ENCODE assay signal across 7 worm cellular contexts in the genomic region with DNA sequence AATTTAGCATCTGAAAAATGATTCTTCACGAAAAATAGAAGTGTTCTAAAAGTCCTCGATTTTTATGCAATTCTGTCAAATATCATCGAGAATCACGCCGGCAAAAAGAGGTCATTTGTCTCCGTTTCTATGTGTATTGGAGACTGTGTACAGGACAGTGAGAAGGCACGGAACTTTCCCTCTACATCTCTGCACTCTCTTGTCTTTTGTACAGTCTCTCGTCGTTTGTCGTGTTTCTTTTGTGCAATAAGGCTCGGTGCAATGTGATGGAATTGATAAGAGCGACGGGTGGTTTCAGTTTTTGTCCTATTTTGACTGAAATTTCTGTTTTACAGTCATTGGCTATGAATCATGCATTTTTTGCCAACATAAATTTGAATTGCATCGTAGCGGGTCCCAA.
A peak's percentile ranks its signal among the peaks of the same experiment; 100 is the strongest.
TF ChIP-seq lines count a peak whose summit lies in the region.

No protein-coding gene starts in this region.

TF ChIP-seq in whole organism, L1 larva, 84 proteins besides CTCF, POLR2A, EP300 and RAD21 (continues in another document):
- TF ChIP-seq nhr-11 (tag; optimal IDR thresholded peaks at IDR 0.05; lab: Kevin White, UChicago) (no peak), ceh-82 (tag; optimal IDR thresholded peaks at IDR 0.05; lab: Kevin White, UChicago) (no peak), ztf-11 (tag; optimal IDR thresholded peaks at IDR 0.05; lab: Kevin White, UChicago) (no peak), mdl-1 (tag; optimal IDR thresholded peaks at IDR 0.05; lab: Kevin White, UChicago) (peak in 1 of 2 experiments; percentile 18), hpl-2 (GFP tag; optimal IDR thresholded peaks at IDR 0.05; lab: Kevin White, UChicago) (no peak), elt-2 (tag; optimal IDR thresholded peaks at IDR 0.05; lab: Kevin White, UChicago) (peak; percentile 40), unc-86 (tag; optimal IDR thresholded peaks at IDR 0.05; lab: Kevin White, UChicago) (no peak), hlh-4 (tag; optimal IDR thresholded peaks at IDR 0.05; lab: Kevin White, UChicago) (no peak), fkh-4 (tag; optimal IDR thresholded peaks at IDR 0.05; lab: Kevin White, UChicago; ENCODE audit: borderline replicate concordance) (no peak), ces-1 (GFP tag; optimal IDR thresholded peaks at IDR 0.05; lab: Kevin White, UChicago) (no peak), nhr-47 (tag; optimal IDR thresholded peaks at IDR 0.05; lab: Kevin White, UChicago) (no peak), nhr-85 (tag; lab: Kevin White, UChicago) (peak; percentile 34), sup-37 (GFP tag; optimal IDR thresholded peaks at IDR 0.05; lab: Kevin White, UChicago) (no peak)

TF ChIP-seq in whole organism, L2 larva, 48 proteins besides CTCF, POLR2A, EP300 and RAD21:
- TF ChIP-seq nhr-129 (tag; optimal IDR thresholded peaks at IDR 0.05; lab: Kevin White, UChicago), result peak; percentile 34
- peak; percentile 62 for TF ChIP-seq sma-9 (GFP tag; optimal IDR thresholded peaks at IDR 0.05; lab: Kevin White, UChicago)
- TF ChIP-seq sma-9 (tag; optimal IDR thresholded peaks at IDR 0.05; lab: Kevin White, UChicago), result no peak
- peak; percentile 2 for TF ChIP-seq blmp-1 (tag; optimal IDR thresholded peaks at IDR 0.05; lab: Kevin White, UChicago; ENCODE audit: insufficient read depth)
- peak; percentile 16 for TF ChIP-seq gmeb-1 (tag; optimal IDR thresholded peaks at IDR 0.05; lab: Kevin White, UChicago)
- TF ChIP-seq crh-2 (tag; optimal IDR thresholded peaks at IDR 0.05; lab: Kevin White, UChicago), result peak; percentile 1
- TF ChIP-seq skn-1 (tag; optimal IDR thresholded peaks at IDR 0.05; lab: Kevin White, UChicago), result no peak
- TF ChIP-seq fos-1 (tag; optimal IDR thresholded peaks at IDR 0.05; lab: Kevin White, UChicago), result peak; percentile 93
- TF ChIP-seq elt-3 (tag; optimal IDR thresholded peaks at IDR 0.05; lab: Kevin White, UChicago), result no peak

TF ChIP-seq in whole organism, L3 larva, 47 proteins besides CTCF, POLR2A, EP300 and RAD21 (continues in another document):
- no peak for TF ChIP-seq mml-1 (tag; optimal IDR thresholded peaks at IDR 0.05; lab: Kevin White, UChicago)
- no peak for TF ChIP-seq nhr-23 (tag; optimal IDR thresholded peaks at IDR 0.05; lab: Kevin White, UChicago)
- no peak for TF ChIP-seq fkh-2 (tag; optimal IDR thresholded peaks at IDR 0.05; lab: Kevin White, UChicago)
- peak; percentile 74 for TF ChIP-seq elt-2 (tag; optimal IDR thresholded peaks at IDR 0.05; lab: Kevin White, UChicago)
- TF ChIP-seq egl-27 (tag; optimal IDR thresholded peaks at IDR 0.05; lab: Kevin White, UChicago), result no peak
- peak; percentile 83 for TF ChIP-seq pha-4 (tag; optimal IDR thresholded peaks at IDR 0.05; lab: Kevin White, UChicago)
- peak; percentile 75 for TF ChIP-seq pqm-1 (tag; optimal IDR thresholded peaks at IDR 0.05; lab: Kevin White, UChicago)
- no peak for TF ChIP-seq nhr-25 (tag; optimal IDR thresholded peaks at IDR 0.05; lab: Kevin White, UChicago)
- no peak for TF ChIP-seq nhr-28 (tag; optimal IDR thresholded peaks at IDR 0.05; lab: Kevin White, UChicago)
- no peak for TF ChIP-seq lin-39 (tag; optimal IDR thresholded peaks at IDR 0.05; lab: Kevin White, UChicago)
- no peak for TF ChIP-seq fkh-10 (GFP tag; optimal IDR thresholded peaks at IDR 0.05; lab: Kevin White, UChicago)
- TF ChIP-seq aly-2 (tag; optimal IDR thresholded peaks at IDR 0.05; lab: Kevin White, UChicago), result no peak
- no peak for TF ChIP-seq elt-3 (tag; optimal IDR thresholded peaks at IDR 0.05; lab: Kevin White, UChicago)
- TF ChIP-seq ztf-11 (tag; optimal IDR thresholded peaks at IDR 0.05; lab: Kevin White, UChicago), result no peak

TF ChIP-seq in whole organism, L4 larva, 104 proteins besides CTCF, POLR2A, EP300 and RAD21 (continues in another document):
- no peak for TF ChIP-seq nhr-11 (tag; optimal IDR thresholded peaks at IDR 0.05; lab: Kevin White, UChicago)
- TF ChIP-seq mes-2 (tag; optimal IDR thresholded peaks at IDR 0.05; lab: Kevin White, UChicago; ENCODE audit: poor library complexity, severe bottlenecking), result peak; percentile 64
- no peak for TF ChIP-seq unc-62 (GFP tag; optimal IDR thresholded peaks at IDR 0.05 in 1 of 2; lab: Kevin White, UChicago)
- no peak for TF ChIP-seq unc-62 (tag; optimal IDR thresholded peaks at IDR 0.05; lab: Kevin White, UChicago)
- no peak for TF ChIP-seq nhr-111 (GFP tag; optimal IDR thresholded peaks at IDR 0.05; lab: Kevin White, UChicago)
- peak; percentile 79 for TF ChIP-seq nhr-28 (tag; optimal IDR thresholded peaks at IDR 0.05; lab: Kevin White, UChicago)
- TF ChIP-seq ZK337.2 (GFP tag; IDR thresholded peaks at IDR 0.05; lab: Robert Waterston, UW), result no peak
- no peak for TF ChIP-seq ceh-62 (tag; optimal IDR thresholded peaks at IDR 0.05; lab: Kevin White, UChicago)
- TF ChIP-seq dve-1 (tag; optimal IDR thresholded peaks at IDR 0.05; lab: Kevin White, UChicago; ENCODE audit: insufficient read depth), result peak; percentile 49
- TF ChIP-seq pqm-1 (tag; optimal IDR thresholded peaks at IDR 0.05; lab: Kevin White, UChicago), result peak; percentile 52
- peak; percentile 39 for TF ChIP-seq nhr-48 (tag; optimal IDR thresholded peaks at IDR 0.05; lab: Kevin White, UChicago)
- peak; percentile 68 for TF ChIP-seq hlh-11 (tag; optimal IDR thresholded peaks at IDR 0.05; lab: Kevin White, UChicago)
- 0 out of 2 replicates have a peak, but pooled peaks have one; percentile 29 for TF ChIP-seq T26A8.4 (GFP tag; IDR thresholded peaks at IDR 0.05; lab: Robert Waterston, UW)

TF ChIP-seq in whole organism, late embryonic, 69 proteins besides CTCF, POLR2A, EP300 and RAD21:
- TF ChIP-seq pha-4 (tag; optimal IDR thresholded peaks at IDR 0.05; lab: Kevin White, UChicago) (no peak), C38D4.7 (GFP tag; optimal IDR thresholded peaks at IDR 0.05; lab: Kevin White, UChicago) (no peak), elt-2 (tag; optimal IDR thresholded peaks at IDR 0.05; lab: Kevin White, UChicago) (peak; percentile 18), Y22D7AL.16 (tag; optimal IDR thresholded peaks at IDR 0.05; lab: Kevin White, UChicago) (no peak), hlh-8 (tag; optimal IDR thresholded peaks at IDR 0.05; lab: Kevin White, UChicago) (no peak)

TF ChIP-seq in whole organism, mixed stage, embryonic, 35 proteins besides CTCF, POLR2A, EP300 and RAD21:
- TF ChIP-seq drap-1 (GFP tag; optimal IDR thresholded peaks at IDR 0.05; lab: Kevin White, UChicago) (no peak), pha-4 (tag; optimal IDR thresholded peaks at IDR 0.05; lab: Kevin White, UChicago) (peak; percentile 45)
TF ChIP-seq in whole organism, mixed stage, embryonic: peak in this region for 1.

TF ChIP-seq in whole organism, young adult, 124 proteins besides CTCF, POLR2A, EP300 and RAD21 (continues in another document):
- no peak for TF ChIP-seq ztf-25 (GFP tag; IDR thresholded peaks at IDR 0.05; lab: Robert Waterston, UW)
- no peak for TF ChIP-seq B0019.2 (GFP tag; conservative IDR thresholded peaks at IDR 0.05; lab: Robert Waterston, UW)
- TF ChIP-seq attf-5 (GFP tag; optimal IDR thresholded peaks at IDR 0.05; lab: Kevin White, UChicago), result peak; percentile 57
- no peak for TF ChIP-seq lsl-1 (GFP tag; optimal IDR thresholded peaks at IDR 0.05; lab: Kevin White, UChicago)
- no peak for TF ChIP-seq B0261.1 (tag; optimal IDR thresholded peaks at IDR 0.05; lab: Kevin White, UChicago)
- TF ChIP-seq mxl-1 (tag; optimal IDR thresholded peaks at IDR 0.05; lab: Kevin White, UChicago), result no peak
- no peak for TF ChIP-seq fkh-3 (tag; optimal IDR thresholded peaks at IDR 0.05; lab: Kevin White, UChicago)
- no peak for TF ChIP-seq unc-130 (GFP tag; optimal IDR thresholded peaks at IDR 0.05; lab: Kevin White, UChicago)
- TF ChIP-seq chd-7 (tag; optimal IDR thresholded peaks at IDR 0.05; lab: Kevin White, UChicago), result no peak
- TF ChIP-seq lir-1 (GFP tag; conservative IDR thresholded peaks at IDR 0.05; lab: Robert Waterston, UW), result no peak
- TF ChIP-seq hlh-26 (GFP tag; conservative IDR thresholded peaks at IDR 0.05; lab: Robert Waterston, UW), result no peak
- no peak for TF ChIP-seq ztf-26 (tag; optimal IDR thresholded peaks at IDR 0.05; lab: Kevin White, UChicago)
- TF ChIP-seq ccch-3 (GFP tag; optimal IDR thresholded peaks at IDR 0.05; lab: Kevin White, UChicago), result no peak
- TF ChIP-seq cebp-1 (GFP tag; IDR thresholded peaks at IDR 0.05; lab: Robert Waterston, UW), result no peak
- TF ChIP-seq cebp-1 (tag; optimal IDR thresholded peaks at IDR 0.05; lab: Kevin White, UChicago), result peak; percentile 46
- TF ChIP-seq dox-1 (GFP tag; IDR thresholded peaks at IDR 0.05; lab: Robert Waterston, UW), result peak; percentile 78
- TF ChIP-seq Y56A3A.18 (GFP tag; IDR thresholded peaks at IDR 0.05; lab: Robert Waterston, UW), result no peak
- TF ChIP-seq zfh-2 (GFP tag; conservative IDR thresholded peaks at IDR 0.05; lab: Robert Waterston, UW), result no peak
- TF ChIP-seq pha-4 (tag; optimal IDR thresholded peaks at IDR 0.05; lab: Kevin White, UChicago), result peak; percentile 2
- no peak for TF ChIP-seq ceh-40 (GFP tag; IDR thresholded peaks at IDR 0.05; lab: Robert Waterston, UW)
- no peak for TF ChIP-seq Y53G8AR.9 (GFP tag; conservative IDR thresholded peaks at IDR 0.05; lab: Robert Waterston, UW)
- no peak for TF ChIP-seq sea-2 (GFP tag; IDR thresholded peaks at IDR 0.05; lab: Robert Waterston, UW)
- TF ChIP-seq nhr-179 (tag; optimal IDR thresholded peaks at IDR 0.05; lab: Kevin White, UChicago), result no peak
- no peak for TF ChIP-seq let-526 (GFP tag; IDR thresholded peaks at IDR 0.05; lab: Robert Waterston, UW)
- TF ChIP-seq tbx-9 (tag; optimal IDR thresholded peaks at IDR 0.05; lab: Kevin White, UChicago; ENCODE audit: borderline replicate concordance), result no peak
- no peak for TF ChIP-seq lin-26 (GFP tag; IDR thresholded peaks at IDR 0.05; lab: Robert Waterston, UW)
- no peak for TF ChIP-seq hlh-12 (tag; optimal IDR thresholded peaks at IDR 0.05; lab: Kevin White, UChicago)
- no peak for TF ChIP-seq aptf-2 (GFP tag; conservative IDR thresholded peaks at IDR 0.05; lab: Robert Waterston, UW)
- no peak for TF ChIP-seq C06A6.2 (GFP tag; conservative IDR thresholded peaks at IDR 0.05; lab: Robert Waterston, UW)
- no peak for TF ChIP-seq ama-1 (optimal IDR thresholded peaks at IDR 0.05; lab: Kevin White, UChicago)
- no peak for TF ChIP-seq ama-1 (GFP tag; optimal IDR thresholded peaks at IDR 0.05; lab: Kevin White, UChicago)
- TF ChIP-seq B0336.3 (GFP tag; IDR thresholded peaks at IDR 0.05; lab: Robert Waterston, UW), result no peak
- no peak for TF ChIP-seq ekl-4 (GFP tag; IDR thresholded peaks at IDR 0.05; lab: Robert Waterston, UW)
- TF ChIP-seq egl-44 (GFP tag; IDR thresholded peaks at IDR 0.05; lab: Robert Waterston, UW), result no peak
- TF ChIP-seq ceh-100 (GFP tag; IDR thresholded peaks at IDR 0.05; lab: Robert Waterston, UW), result no peak
- no peak for TF ChIP-seq F22D6.2 (tag; optimal IDR thresholded peaks at IDR 0.05; lab: Kevin White, UChicago)
- no peak for TF ChIP-seq attf-6 (GFP tag; IDR thresholded peaks at IDR 0.05; lab: Robert Waterston, UW)
- TF ChIP-seq hmg-1.2 (GFP tag; IDR thresholded peaks at IDR 0.05; lab: Robert Waterston, UW), result peak; percentile 84
- TF ChIP-seq nhr-80 (tag; optimal IDR thresholded peaks at IDR 0.05; lab: Kevin White, UChicago), result peak; percentile 97
